Worm (Caenorhabditis elegans): ENCODE data around the gene Y57G11C.1142.

- TF ChIP-seq dao-5 (tag; optimal IDR thresholded peaks at IDR 0.05) (no peak), him-1 (tag; optimal IDR thresholded peaks at IDR 0.05) (no peak)
These were observed 20.2 kb upstream of the Y57G11C.1142 start, which contains the start of gene Y57G11C.1130 for ce11 chrIV:14782211-14782610.
